Worm (Caenorhabditis elegans): ENCODE data around the gene fbxb-30.
"Not testable (repeated sequence)": the region's sequence is repeated elsewhere in the genome, so short reads cannot be mapped to it uniquely, and the experiment has no call there.

fbxb-30 gene

DNA sequence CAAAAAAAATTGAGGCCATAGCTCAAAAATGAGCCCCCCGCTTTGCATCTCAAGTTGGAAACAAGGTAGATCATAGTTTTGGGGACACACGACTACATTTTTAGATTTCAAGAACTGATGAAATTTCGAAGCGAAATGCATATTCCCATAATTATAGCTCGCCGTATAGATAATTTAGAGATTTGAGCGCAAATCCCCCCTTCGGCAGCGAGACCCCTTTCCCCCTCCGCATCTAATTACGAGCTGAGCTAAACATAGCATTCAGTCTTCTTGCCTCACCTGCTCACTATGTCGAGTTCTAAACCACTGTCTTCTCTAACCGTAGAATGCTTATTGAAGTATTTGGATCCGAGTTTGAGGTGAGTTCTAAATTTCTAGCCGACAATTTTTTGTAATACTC is 22.1 kb downstream of the fbxb-30 start, which contains the start of the genes fbxc-17 and fbxc-15:
TSS of gene fbxc-17 (minus strand) at position 101 of the 400 bp plus-strand sequence.
TSS of gene fbxc-15 (plus strand) at position 289 of the 400 bp plus-strand sequence.
- no peak for TF ChIP-seq nhr-19 (GFP tag; conservative IDR thresholded peaks at IDR 0.05)
- TF ChIP-seq dsc-1 (tag; optimal IDR thresholded peaks at IDR 0.05): no peak
- no peak for TF ChIP-seq elt-2 (tag; optimal IDR thresholded peaks at IDR 0.05)
- no peak for TF ChIP-seq nhr-28 (tag; optimal IDR thresholded peaks at IDR 0.05)
- TF ChIP-seq isw-1 (GFP tag; IDR thresholded peaks at IDR 0.05): no peak
- TF ChIP-seq C04F5.9 (tag; optimal IDR thresholded peaks at IDR 0.05): no peak
- TF ChIP-seq ceh-88 (GFP tag; IDR thresholded peaks at IDR 0.05): no peak
- no peak for TF ChIP-seq aly-2 (tag; optimal IDR thresholded peaks at IDR 0.05)

DNA sequence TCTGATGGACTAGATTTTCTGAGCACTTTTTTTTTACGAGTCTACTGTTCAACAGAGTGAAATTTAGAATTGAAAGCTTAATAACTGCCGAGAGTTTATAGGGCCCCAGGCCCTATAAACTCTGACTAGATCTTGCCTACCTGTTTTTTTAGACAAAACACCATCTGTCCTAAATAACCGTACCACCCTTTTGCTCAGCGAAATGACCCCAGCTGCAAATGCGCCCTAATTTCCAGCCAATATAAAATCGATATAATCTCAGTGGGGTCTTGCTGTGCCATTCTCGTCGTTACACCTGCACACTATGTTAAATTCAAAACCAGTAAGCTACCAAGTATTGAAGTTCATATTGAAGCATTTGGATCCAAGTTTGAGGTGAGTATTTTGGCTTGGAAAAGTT is 27.3 kb downstream of the fbxb-30 start, which contains the start of gene fbxc-14:
TSS of gene fbxc-14 (plus strand) at position 301 of the 400 bp plus-strand sequence.
- no peak for TF ChIP-seq sptf-1 (tag; optimal IDR thresholded peaks at IDR 0.05)
- TF ChIP-seq blmp-1 (tag; optimal IDR thresholded peaks at IDR 0.05): no peak
- no peak for TF ChIP-seq pag-3 (tag; optimal IDR thresholded peaks at IDR 0.05; ENCODE audit: borderline replicate concordance, insufficient read depth)
- TF ChIP-seq jun-1 (tag; optimal IDR thresholded peaks at IDR 0.05): no peak

DNA sequence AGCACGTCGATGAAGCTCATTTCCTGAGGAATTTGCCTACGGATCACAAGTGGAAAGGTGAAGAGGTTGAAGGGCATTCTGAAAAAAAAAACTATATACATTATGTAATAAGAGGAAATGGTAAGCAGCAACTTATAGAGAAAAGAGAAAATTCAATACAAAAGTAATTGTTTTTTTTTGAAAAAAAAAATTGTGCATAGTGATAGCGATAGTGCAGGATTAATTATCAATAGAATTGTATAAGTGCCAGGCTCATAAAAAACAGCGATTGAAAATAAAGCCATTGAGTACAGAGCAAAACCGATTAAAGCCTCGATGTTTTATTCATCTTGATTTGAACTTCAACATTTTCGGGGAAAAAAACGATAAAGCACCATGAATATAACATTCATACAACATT is 28.4 kb downstream of the fbxb-30 start, which contains the start of gene C32B5.15:
TSS of gene C32B5.15 (minus strand) at position 101 of the 400 bp plus-strand sequence.
- TF ChIP-seq lin-15B (tag; optimal IDR thresholded peaks at IDR 0.05) (no peak), dpl-1 (GFP tag; optimal IDR thresholded peaks at IDR 0.05) (no peak), dsc-1 (tag; optimal IDR thresholded peaks at IDR 0.05) (no peak), egl-13 (tag; optimal IDR thresholded peaks at IDR 0.05) (no peak), nhr-12 (tag; optimal IDR thresholded peaks at IDR 0.05) (no peak), unc-130 (tag; optimal IDR thresholded peaks at IDR 0.05) (no peak), pqm-1 (tag; optimal IDR thresholded peaks at IDR 0.05) (no peak), pax-3 (tag; optimal IDR thresholded peaks at IDR 0.05) (no peak), fos-1 (tag; optimal IDR thresholded peaks at IDR 0.05) (no peak), sptf-1 (tag; optimal IDR thresholded peaks at IDR 0.05) (no peak), isw-1 (GFP tag; IDR thresholded peaks at IDR 0.05) (no peak), ceh-8 (GFP tag; optimal IDR thresholded peaks at IDR 0.05) (no peak), ceh-88 (GFP tag; IDR thresholded peaks at IDR 0.05) (no peak), nhr-85 (tag) (no peak), xbp-1 (tag; optimal IDR thresholded peaks at IDR 0.05) (no peak), alr-1 (tag; optimal IDR thresholded peaks at IDR 0.05; ENCODE audit: borderline replicate concordance) (no peak), rnt-1 (tag; optimal IDR thresholded peaks at IDR 0.05) (no peak), egl-27 (tag; optimal IDR thresholded peaks at IDR 0.05) (no peak)

ce11 chrII:968106-968505 is 33.1 kb downstream of the fbxb-30 start, which contains the start of gene C32B5.6:
C32B5.6 (plus strand) TSS chrII:968406.
- TF ChIP-seq fkh-8 (tag; optimal IDR thresholded peaks at IDR 0.05); Y116A8C.19 (tag; optimal IDR thresholded peaks at IDR 0.05; ENCODE audit: borderline replicate concordance); ama-1 (optimal IDR thresholded peaks at IDR 0.05): not testable (repeated sequence)

DNA sequence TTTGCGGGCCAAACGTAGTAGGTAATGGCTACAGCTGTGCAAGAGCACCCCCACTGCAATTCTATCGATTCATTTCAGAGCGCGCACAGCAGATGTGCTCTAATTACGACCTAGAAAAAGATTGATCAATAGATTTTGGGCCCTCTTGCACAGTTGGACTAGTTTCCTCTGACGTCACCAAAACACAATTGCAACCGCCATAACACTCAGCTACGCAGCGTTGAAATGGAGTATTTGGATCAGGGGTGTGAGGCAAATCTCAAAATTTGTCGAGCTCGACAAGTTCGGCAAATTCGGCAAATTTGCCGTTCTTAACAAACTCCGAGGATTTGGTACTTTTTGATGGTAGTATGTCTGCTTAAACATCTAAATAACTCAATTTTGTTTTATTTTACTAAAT is 34.3 kb downstream of the fbxb-30 start, which contains the start of gene fbxc-18:
TSS of gene fbxc-18 (minus strand) at position 101 of the 400 bp plus-strand sequence.
- TF ChIP-seq tbx-2 (tag; optimal IDR thresholded peaks at IDR 0.05); fkh-10 (GFP tag; optimal IDR thresholded peaks at IDR 0.05); unc-30 (tag; optimal IDR thresholded peaks at IDR 0.05): not testable (repeated sequence)

DNA sequence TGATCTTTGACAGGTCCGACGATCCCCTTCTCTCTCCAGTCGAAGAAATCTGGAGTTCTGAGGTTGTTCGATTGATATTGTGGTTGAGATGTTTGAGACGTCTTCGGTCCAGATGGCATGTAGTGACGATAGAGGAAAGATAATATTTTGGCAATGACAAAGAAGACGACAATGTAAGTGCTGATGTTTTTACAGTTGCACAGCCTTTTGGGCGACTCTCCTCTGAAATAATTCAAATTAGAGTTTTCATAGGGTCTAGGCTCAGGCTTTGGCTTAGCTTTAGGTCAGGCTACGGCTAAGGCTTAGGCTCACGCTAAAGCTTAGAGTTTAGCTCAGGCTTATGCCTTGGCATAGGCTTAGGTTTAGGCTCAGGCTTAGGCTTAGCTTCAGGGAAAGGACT is 39.3 kb downstream of the fbxb-30 start, which contains the start of gene C32B5.13:
TSS of gene C32B5.13 (minus strand) at position 101 of the 400 bp plus-strand sequence.
- TF ChIP-seq C04F5.9 (tag; optimal IDR thresholded peaks at IDR 0.05) (no peak), efl-1 (optimal IDR thresholded peaks at IDR 0.05) (no peak), efl-1 (GFP tag; optimal IDR thresholded peaks at IDR 0.05 in 1 of 2) (no peak)

Measured in whole organism, L1 larva.